Worm (Caenorhabditis elegans): ENCODE measurements around the gene dpy-27.

DNA sequence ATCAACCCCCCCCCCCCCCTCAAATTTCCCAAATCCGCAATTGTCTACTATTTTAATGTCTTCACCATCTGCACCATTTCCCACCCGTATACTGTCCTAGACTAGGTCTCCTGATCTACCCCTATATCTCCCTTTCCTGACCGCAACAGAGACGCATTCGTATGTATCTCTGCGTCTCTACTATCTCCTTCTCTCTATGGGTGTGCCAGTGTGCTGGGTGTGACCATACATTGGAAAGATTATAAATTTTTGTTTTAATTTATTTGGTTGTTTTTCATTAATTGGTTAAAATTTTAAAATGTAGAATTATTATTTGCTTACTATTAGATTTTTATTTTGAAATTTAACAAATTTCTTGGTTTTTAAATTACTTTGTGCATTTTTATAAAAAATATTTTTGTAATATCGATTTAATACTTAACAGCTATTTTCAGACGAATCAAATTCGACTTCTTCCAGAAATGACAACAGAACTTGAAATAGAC is 2.5 kb upstream of the dpy-27 start, which contains the start of gene amx-1:
- TF ChIP-seq unc-62 (GFP tag; optimal IDR thresholded peaks at IDR 0.05) (no peak), ces-1 (GFP tag; optimal IDR thresholded peaks at IDR 0.05) (peak; percentile 14), nhr-12 (tag; optimal IDR thresholded peaks at IDR 0.05) (no peak)

Measured in whole organism, mixed stage, embryonic.